Fruit fly (Drosophila melanogaster): ENCODE results near the gene CG44037.

DNA sequence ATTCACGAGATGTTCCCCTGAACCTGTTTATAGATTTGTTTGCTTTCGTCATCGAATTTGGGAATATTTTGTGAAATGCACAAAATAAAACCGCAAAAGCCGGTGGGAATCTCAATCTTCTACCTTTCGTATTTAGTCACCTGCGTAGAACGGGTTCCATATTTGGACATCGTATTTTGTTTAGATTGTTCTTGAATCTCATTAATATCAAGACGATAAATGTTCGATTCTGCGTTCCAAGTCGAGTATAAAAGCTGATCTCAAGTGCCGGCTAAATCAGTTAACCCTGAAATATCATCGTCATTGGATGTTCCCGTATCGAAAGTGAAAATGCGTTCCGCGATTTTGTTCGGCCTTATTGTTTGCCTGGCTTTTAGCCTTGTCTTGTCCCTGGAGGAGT lies 12.1 kb downstream of the CG44037 start, which contains the start of gene CG17738:
- no peak for TF ChIP-seq CG4496 (GFP tag; IDR thresholded peaks at IDR 0.05)
- no peak for TF ChIP-seq CG12605 (GFP tag; IDR thresholded peaks at IDR 0.05)
- no peak for TF ChIP-seq CG9948 (tag; optimal IDR thresholded peaks at IDR 0.05)
- TF ChIP-seq CG13204 (GFP tag; optimal IDR thresholded peaks at IDR 0.05): no peak
- no peak for TF ChIP-seq gl (tag; optimal IDR thresholded peaks at IDR 0.05)
- TF ChIP-seq fd96Ca (GFP tag; IDR thresholded peaks at IDR 0.05): no peak
- TF ChIP-seq Pif1A (GFP tag; optimal IDR thresholded peaks at IDR 0.05): no peak
- TF ChIP-seq Snoo (tag; optimal IDR thresholded peaks at IDR 0.05): no peak
- no peak for TF ChIP-seq CG34367 (tag; optimal IDR thresholded peaks at IDR 0.05)
- TF ChIP-seq CG32121 (GFP tag; IDR thresholded peaks at IDR 0.05): no peak
- no peak for TF ChIP-seq Pif1B (GFP tag; optimal IDR thresholded peaks at IDR 0.05)
- TF ChIP-seq CG17806 (tag; optimal IDR thresholded peaks at IDR 0.05): no peak
- TF ChIP-seq CG8301 (tag; optimal IDR thresholded peaks at IDR 0.05): no peak
